Fruit fly (Drosophila melanogaster) whole organism, embryonic: ENCODE results near the gene CG4957.

Experiments
- Adf1 ChIP-seq: fragments of 200-800 bp; sonication (Bioruptor generic); IDR thresholded peaks from 2 replicates; pipeline ENCODE4 v1.3.6; 2022; ENCODE audit warnings: missing biosample characterization, missing genetic modification characterization
- Bdp1 ChIP-seq: fragments of 200-800 bp; sonication (Bioruptor generic); optimal IDR thresholded peaks from 3 replicates; lab custom pipeline; 2016; ENCODE audit warnings: missing biosample characterization, missing genetic modification characterization
- CG10321 ChIP-seq: fragments of 200-800 bp; sonication (Bioruptor generic); IDR thresholded peaks from 2 replicates; pipeline ENCODE4 v1.3.6; 2022; ENCODE audit warnings: missing biosample characterization, missing genetic modification characterization
- CG10462 ChIP-seq: fragments of 200-800 bp; sonication (Bioruptor generic); optimal IDR thresholded peaks from 2 replicates; lab custom pipeline; 2016; ENCODE audit warnings: missing biosample characterization, missing genetic modification characterization
- CG11504 ChIP-seq: fragments of 200-800 bp; sonication (Bioruptor generic); optimal IDR thresholded peaks from 3 replicates; lab custom pipeline; 2019; ENCODE audit warnings: missing biosample characterization, mild to moderate bottlenecking, missing genetic modification characterization, moderate library complexity
- CG13287 ChIP-seq: fragments of 200-800 bp; sonication (Bioruptor generic); IDR thresholded peaks from 2 replicates; pipeline ENCODE4 v1.3.6; 2022; ENCODE audit warnings: missing biosample characterization, missing genetic modification characterization; ENCODE audit not compliant: partially characterized antibody
- CG1529 ChIP-seq: fragments of 200-800 bp; sonication (Bioruptor generic); optimal IDR thresholded peaks from 3 replicates; lab custom pipeline; 2018; ENCODE audit warnings: missing biosample characterization, missing genetic modification characterization
- CG17186 ChIP-seq: fragments of 200-800 bp; sonication (Bioruptor generic); optimal IDR thresholded peaks from 3 replicates; lab custom pipeline; 2017; ENCODE audit warnings: missing biosample characterization, missing genetic modification reagents, missing genetic modification characterization
- CG17361 ChIP-seq: fragments of 200-800 bp; sonication (Bioruptor generic); IDR thresholded peaks from 3 replicates; pipeline ENCODE4 v1.3.6; 2022; ENCODE audit warnings: missing biosample characterization, missing genetic modification characterization
- CG17612 ChIP-seq: fragments of 200-800 bp; sonication (Bioruptor generic); IDR thresholded peaks from 2 replicates; pipeline ENCODE4 v1.3.6; 2022; ENCODE audit warnings: missing biosample characterization, missing genetic modification characterization
- CG1792 ChIP-seq: fragments of 200-800 bp; sonication (Bioruptor generic); optimal IDR thresholded peaks from 2 replicates; lab custom pipeline; 2016; ENCODE audit warnings: missing biosample characterization, missing genetic modification characterization
- CG30403 ChIP-seq: fragments of 200-800 bp; sonication (Bioruptor generic); optimal IDR thresholded peaks from 3 replicates; lab custom pipeline; 2016; ENCODE audit warnings: missing biosample characterization, missing genetic modification characterization
- CG3065 ChIP-seq: fragments of 200-800 bp; sonication (Bioruptor generic); optimal IDR thresholded peaks from 2 replicates; lab custom pipeline; 2016; ENCODE audit warnings: missing biosample characterization, missing genetic modification characterization
- CG33557 ChIP-seq: fragments of 200-800 bp; sonication (Bioruptor generic); optimal IDR thresholded peaks from 2 replicates; lab custom pipeline; 2019; ENCODE audit warnings: missing biosample characterization, mild to moderate bottlenecking, missing genetic modification characterization, moderate library complexity
- CG4820 ChIP-seq: fragments of 200-800 bp; sonication (Bioruptor generic); optimal IDR thresholded peaks from 3 replicates; lab custom pipeline; 2016; ENCODE audit warnings: missing biosample characterization, missing genetic modification characterization
- CG6654 ChIP-seq: fragments of 200-800 bp; sonication (Bioruptor generic); optimal IDR thresholded peaks from 2 replicates; lab custom pipeline; 2017; ENCODE audit warnings: missing biosample characterization, mild to moderate bottlenecking, missing genetic modification characterization
- CG7556 ChIP-seq: fragments of 200-800 bp; sonication (Bioruptor generic); optimal IDR thresholded peaks from 2 replicates; lab custom pipeline; 2017; ENCODE audit warnings: missing biosample characterization, mild to moderate bottlenecking, missing genetic modification characterization
- CG8290 ChIP-seq, 3 experiments: fragments of 200-800 bp; sonication (Bioruptor generic); optimal IDR thresholded peaks; 2 replicates each; lab custom pipeline; 2016 to 2019; ENCODE audit warnings: missing biosample characterization in 3 of 3, missing genetic modification characterization in 3 of 3, mild to moderate bottlenecking in 2 of 3, moderate library complexity in 1 of 3
- CHES-1-like ChIP-seq: fragments of 200-800 bp; sonication (Bioruptor generic); optimal IDR thresholded peaks from 2 replicates; lab custom pipeline; 2016; ENCODE audit warnings: missing biosample characterization, missing genetic modification characterization
- Doc3 ChIP-seq: fragments of 200-800 bp; sonication (Bioruptor generic); IDR thresholded peaks from 3 replicates; pipeline ENCODE4 v1.3.6; 2022; ENCODE audit warnings: missing biosample characterization, missing genetic modification characterization; ENCODE audit not compliant: partially characterized antibody
- Ets65A ChIP-seq: fragments of 200-800 bp; sonication (Bioruptor generic); peaks from one replicate; lab custom pipeline; 2016; ENCODE audit warnings: missing biosample characterization, missing genetic modification characterization
- Hmx ChIP-seq: fragments of 200-800 bp; sonication (Bioruptor generic); optimal IDR thresholded peaks from 2 replicates; lab custom pipeline; 2016; ENCODE audit warnings: missing biosample characterization, missing genetic modification characterization
- Myb ChIP-seq: fragments of 200-800 bp; sonication (Bioruptor generic); optimal IDR thresholded peaks from 2 replicates; lab custom pipeline; 2016; ENCODE audit warnings: missing biosample characterization, missing genetic modification characterization
- Pdp1 ChIP-seq, 2 experiments: fragments of 200-800 bp; sonication (Bioruptor generic); optimal IDR thresholded peaks; 3 replicates each; lab custom pipeline; 2016; ENCODE audit warnings: missing biosample characterization in 2 of 2, missing genetic modification characterization in 2 of 2, mild to moderate bottlenecking in 1 of 2, moderate library complexity in 1 of 2
- Sry-β ChIP-seq: fragments of 200-800 bp; sonication (Bioruptor generic); optimal IDR thresholded peaks from 2 replicates; lab custom pipeline; 2018; ENCODE audit warnings: missing biosample characterization, mild to moderate bottlenecking, missing genetic modification characterization, moderate library complexity
- Vsx1 ChIP-seq: fragments of 200-800 bp; sonication (Bioruptor generic); optimal IDR thresholded peaks from 2 replicates; lab custom pipeline; 2017; ENCODE audit warnings: missing biosample characterization, mild to moderate bottlenecking, missing genetic modification characterization, missing genetic modification reagents
- abd-A ChIP-seq: fragments of 200-800 bp; sonication (Bioruptor generic); optimal IDR thresholded peaks from 3 replicates; lab custom pipeline; 2019; ENCODE audit warnings: missing biosample characterization, mild to moderate bottlenecking, missing genetic modification characterization, moderate library complexity
- bab2 ChIP-seq: fragments of 200-800 bp; sonication (Bioruptor generic); optimal IDR thresholded peaks from 2 replicates; lab custom pipeline; 2016; ENCODE audit warnings: missing biosample characterization, missing genetic modification characterization
- cato ChIP-seq: fragments of 200-800 bp; sonication (Bioruptor generic); optimal IDR thresholded peaks from 2 replicates; lab custom pipeline; 2016; ENCODE audit warnings: missing biosample characterization, missing genetic modification characterization, borderline replicate concordance
- dimm ChIP-seq: fragments of 200-800 bp; sonication (Bioruptor generic); IDR thresholded peaks from 2 replicates; pipeline ENCODE4 v1.3.6; 2022; ENCODE audit warnings: missing biosample characterization, missing genetic modification characterization
- dmrt11E ChIP-seq: fragments of 200-800 bp; sonication (Bioruptor generic); optimal IDR thresholded peaks from 3 replicates; lab custom pipeline; 2018; ENCODE audit warnings: missing biosample characterization, mild to moderate bottlenecking, missing genetic modification characterization, moderate library complexity
- fd102C ChIP-seq: fragments of 200-800 bp; sonication (Bioruptor generic); optimal IDR thresholded peaks from 2 replicates; lab custom pipeline; 2018; ENCODE audit warnings: missing biosample characterization, mild to moderate bottlenecking, missing genetic modification characterization, moderate library complexity
- fd3F ChIP-seq: fragments of 200-800 bp; sonication (Bioruptor generic); optimal IDR thresholded peaks from 2 replicates; lab custom pipeline; 2018; ENCODE audit warnings: missing biosample characterization, mild to moderate bottlenecking, missing genetic modification characterization, moderate library complexity
- fd96Cb ChIP-seq: fragments of 200-800 bp; sonication (Bioruptor generic); optimal IDR thresholded peaks from 2 replicates; lab custom pipeline; 2018; ENCODE audit warnings: missing biosample characterization, mild to moderate bottlenecking, missing genetic modification characterization, moderate library complexity
- grau ChIP-seq: fragments of 200-800 bp; optimal IDR thresholded peaks from 3 replicates; lab custom pipeline; 2019; ENCODE audit warnings: missing biosample characterization, mild to moderate bottlenecking, missing genetic modification characterization, moderate library complexity
- gro ChIP-seq: fragments of 200-800 bp; sonication (Bioruptor generic); optimal IDR thresholded peaks from 2 replicates; lab custom pipeline; 2016; ENCODE audit warnings: missing biosample characterization, missing genetic modification characterization
- gsb-n ChIP-seq: fragments of 200-800 bp; sonication (Bioruptor generic); optimal IDR thresholded peaks from 3 replicates; lab custom pipeline; 2018; ENCODE audit warnings: missing biosample characterization, mild to moderate bottlenecking, missing genetic modification characterization
- lov ChIP-seq, 2 experiments: fragments of 200-800 bp in 1 of 2; fragments of >200 bp in 1 of 2; sonication (Bioruptor generic) in 1 of 2; IDR thresholded peaks in 1 of 2; optimal IDR thresholded peaks in 1 of 2; 2 replicates in 1 of 2; 3 replicates in 1 of 2; pipeline versions ENCODE4 v1.3.6 to Lab custom; 2017 to 2022; ENCODE audit warnings: missing biosample characterization in 1 of 2, missing genetic modification characterization in 1 of 2
- otp ChIP-seq: fragments of 200-800 bp; sonication (Bioruptor generic); IDR thresholded peaks from 3 replicates; pipeline ENCODE4, ENCODE4 v1.3.6; 2022; ENCODE audit warnings: missing biosample characterization, missing genetic modification characterization
- phol ChIP-seq: fragments of 200-800 bp; sonication (Bioruptor generic); optimal IDR thresholded peaks from 3 replicates; lab custom pipeline; 2018; ENCODE audit warnings: missing biosample characterization, mild to moderate bottlenecking, missing genetic modification characterization, moderate library complexity
- pzg ChIP-seq: fragments of 200-800 bp; sonication (Bioruptor generic); optimal IDR thresholded peaks from 3 replicates; lab custom pipeline; 2018; ENCODE audit warnings: missing biosample characterization, mild to moderate bottlenecking, missing genetic modification characterization, moderate library complexity
- rib ChIP-seq: fragments of 200-800 bp; sonication (Bioruptor generic); IDR thresholded peaks from 2 replicates; pipeline ENCODE4 v1.3.6; 2022; ENCODE audit warnings: missing biosample characterization, missing genetic modification characterization
- sima ChIP-seq: fragments of 200-800 bp; sonication (Bioruptor generic); optimal IDR thresholded peaks from 2 replicates; lab custom pipeline; 2016; ENCODE audit warnings: missing biosample characterization, missing genetic modification characterization
- sna ChIP-seq: fragments of 200-800 bp; sonication (Bioruptor generic); IDR thresholded peaks from 2 replicates; pipeline ENCODE4 v1.3.6; 2022; ENCODE audit warnings: missing biosample characterization, missing genetic modification characterization; ENCODE audit not compliant: partially characterized antibody
- ssp ChIP-seq: fragments of 200-800 bp; sonication (Bioruptor generic); IDR thresholded peaks from 2 replicates; pipeline ENCODE4 v1.3.6; 2022; ENCODE audit warnings: missing biosample characterization, missing genetic modification characterization
- tll ChIP-seq, 2 experiments: fragments of 200-800 bp in 1 of 2; fragments of >200 bp in 1 of 2; sonication (Bioruptor generic) in 1 of 2; optimal IDR thresholded peaks; 2 replicates each; lab custom pipeline; 2017 to 2019; ENCODE audit warnings: missing biosample characterization in 2 of 2, missing genetic modification characterization in 2 of 2, mild to moderate bottlenecking in 1 of 2, moderate library complexity in 1 of 2
- wor ChIP-seq: fragments of 200-800 bp; sonication (Bioruptor generic); IDR thresholded peaks from 2 replicates; pipeline ENCODE4 v1.3.6; 2022; ENCODE audit warnings: missing biosample characterization, missing genetic modification characterization

CG4957 gene

dm6 chr2L:10314327-10315210 is 45.9 kb downstream of the CG4957 start, which contains the start of the genes Usp14 and CG4972 (continued):
- TF ChIP-seq CG10321 (no peak), Sry-β (GFP tag; lab: Kevin White, UChicago) (peak; percentile 61), phol (tag; lab: Kevin White, UChicago) (peak; percentile 60), CG6654 (GFP tag; lab: Kevin White, UChicago) (no peak), bab2 (GFP tag; lab: Kevin White, UChicago) (no peak), Myb (GFP tag; lab: Kevin White, UChicago) (peak; percentile 41), CG8290 (GFP tag; optimal IDR thresholded peaks at IDR 0.05; lab: Kevin White, UChicago) (peak; percentile 6), CG8290 (tag; optimal IDR thresholded peaks at IDR 0.05; lab: Kevin White, UChicago) (no peak), sna (0 out of 2 replicates have a peak, but pooled peaks have one; percentile 9), abd-A (tag; lab: Kevin White, UChicago) (no peak), tll (GFP tag; optimal IDR thresholded peaks at IDR 0.05; lab: Kevin White, UChicago) (peak in 1 of 2 experiments; percentile 3), CG1529 (GFP tag; lab: Kevin White, UChicago) (no peak), CG17186 (GFP tag; lab: Kevin White, UChicago) (no peak), CG17361 (GFP tag; lab: Robert Waterston, UW) (peak; percentile 77; the same call in 2 of the 3 replicates), otp (GFP tag; lab: Robert Waterston, UW) (no peak), grau (tag; lab: Kevin White, UChicago) (peak; percentile 25), CG4820 (no peak), Bdp1 (no peak), CG7556 (GFP tag; lab: Kevin White, UChicago) (no peak), CG13287 (GFP tag; lab: Robert Waterston, UW) (peak; percentile 23; the same call in 1 of the 2 replicates), CHES-1-like (no peak), Ets65A (peak; percentile 25), fd102C (GFP tag; lab: Kevin White, UChicago) (no peak), Vsx1 (GFP tag; lab: Kevin White, UChicago) (no peak), CG30403 (GFP tag; lab: Kevin White, UChicago) (peak; percentile 45), CG17612 (GFP tag; lab: Robert Waterston, UW) (no peak), sima (GFP tag; lab: Kevin White, UChicago) (no peak), gro (GFP tag; lab: Kevin White, UChicago) (no peak), CG1792 (GFP tag; lab: Kevin White, UChicago) (no peak), lov (optimal IDR thresholded peaks at IDR 0.05; lab: Kevin White, UChicago) (no peak), lov (GFP tag; IDR thresholded peaks at IDR 0.05; lab: Robert Waterston, UW) (no peak), wor (GFP tag; lab: Robert Waterston, UW) (no peak), fd96Cb (tag; lab: Kevin White, UChicago) (no peak), CG10462 (GFP tag; lab: Kevin White, UChicago) (no peak), pzg (GFP tag; lab: Kevin White, UChicago) (peak; percentile 40), fd3F (GFP tag; lab: Kevin White, UChicago) (no peak), Hmx (GFP tag; lab: Kevin White, UChicago) (no peak), gsb-n (tag; lab: Kevin White, UChicago) (no peak), dimm (GFP tag; lab: Robert Waterston, UW) (no peak), dmrt11E (tag; lab: Kevin White, UChicago) (peak; percentile 39), cato (no peak), Adf1 (no peak), CG3065 (GFP tag; lab: Kevin White, UChicago) (no peak), Pdp1 (GFP tag; optimal IDR thresholded peaks at IDR 0.05; lab: Kevin White, UChicago) (peak in 1 of 2 experiments; percentile 27), CG33557 (GFP tag; lab: Kevin White, UChicago) (no peak), rib (GFP tag; lab: Robert Waterston, UW) (no peak), ssp (peak; percentile 83), CG11504 (tag; lab: Kevin White, UChicago) (no peak), Doc3 (GFP tag; lab: Robert Waterston, UW) (no peak)
